Worm (Caenorhabditis elegans): ENCODE results near the gene actl-1.

Gene actl-1

DNA sequence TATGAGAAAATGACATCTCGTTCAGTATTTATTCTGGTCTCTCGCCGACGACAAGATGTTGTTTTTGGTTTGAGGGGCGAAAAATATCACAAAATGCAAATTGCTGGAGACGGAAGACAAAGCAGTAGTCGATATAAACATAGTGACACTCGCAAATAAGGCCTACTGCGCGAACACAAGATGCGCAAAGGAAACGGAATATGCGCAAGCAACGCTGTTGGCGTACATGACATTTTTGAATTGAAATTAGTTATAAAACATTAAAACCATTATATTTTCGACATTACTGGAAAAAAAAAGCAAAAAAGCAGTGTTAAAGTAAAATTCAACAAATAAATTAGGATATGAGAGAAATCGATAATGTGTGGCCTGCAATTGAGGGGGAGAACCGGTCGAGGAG, 5.4 kb upstream of the actl-1 start, which contains the start of gene cdf-1 (continued):
- peak; percentile 21 for TF ChIP-seq ceh-31 (tag; optimal IDR thresholded peaks at IDR 0.05)
- no peak for TF ChIP-seq ama-1 (optimal IDR thresholded peaks at IDR 0.05)
- TF ChIP-seq mec-3 (tag; optimal IDR thresholded peaks at IDR 0.05; ENCODE audit: borderline replicate concordance), result no peak
- no peak for TF ChIP-seq tbx-2 (tag; optimal IDR thresholded peaks at IDR 0.05)

DNA sequence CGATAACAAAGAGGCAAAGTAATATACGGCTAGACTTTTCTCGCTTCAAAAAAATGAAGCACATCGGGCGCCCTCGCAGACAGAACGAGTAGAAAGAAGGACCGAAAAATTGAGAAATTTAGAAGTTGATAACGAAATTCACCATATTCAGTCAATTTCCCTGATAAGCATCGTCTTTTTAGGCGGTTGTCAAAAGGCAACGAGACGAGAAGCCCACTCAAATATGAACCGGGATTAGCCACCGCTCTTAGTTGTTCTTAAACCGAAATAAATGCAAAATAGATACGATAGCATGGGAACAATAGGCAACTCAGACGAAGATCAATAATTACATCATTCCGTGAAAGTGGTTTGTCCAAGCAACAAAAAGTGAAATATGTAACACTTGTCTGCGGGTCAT, 3.5 kb upstream of the actl-1 start:
- TF ChIP-seq madf-2 (tag; optimal IDR thresholded peaks at IDR 0.05) (no peak), ceh-19 (GFP tag; optimal IDR thresholded peaks at IDR 0.05) (no peak), rnt-1 (tag; optimal IDR thresholded peaks at IDR 0.05) (no peak), elt-2 (tag; optimal IDR thresholded peaks at IDR 0.05) (no peak), ceh-18 (tag; optimal IDR thresholded peaks at IDR 0.05) (no peak), zip-5 (tag; optimal IDR thresholded peaks at IDR 0.05) (no peak), hlh-15 (tag; optimal IDR thresholded peaks at IDR 0.05) (no peak), nhr-232 (tag; optimal IDR thresholded peaks at IDR 0.05) (no peak), hlh-6 (tag; optimal IDR thresholded peaks at IDR 0.05) (no peak), ceh-31 (tag; optimal IDR thresholded peaks at IDR 0.05) (no peak), tbx-2 (tag; optimal IDR thresholded peaks at IDR 0.05) (no peak), pag-3 (tag; optimal IDR thresholded peaks at IDR 0.05; ENCODE audit: borderline replicate concordance) (no peak), ama-1 (optimal IDR thresholded peaks at IDR 0.05) (no peak), ceh-24 (tag; optimal IDR thresholded peaks at IDR 0.05) (no peak), mec-3 (tag; optimal IDR thresholded peaks at IDR 0.05; ENCODE audit: borderline replicate concordance) (no peak)

DNA sequence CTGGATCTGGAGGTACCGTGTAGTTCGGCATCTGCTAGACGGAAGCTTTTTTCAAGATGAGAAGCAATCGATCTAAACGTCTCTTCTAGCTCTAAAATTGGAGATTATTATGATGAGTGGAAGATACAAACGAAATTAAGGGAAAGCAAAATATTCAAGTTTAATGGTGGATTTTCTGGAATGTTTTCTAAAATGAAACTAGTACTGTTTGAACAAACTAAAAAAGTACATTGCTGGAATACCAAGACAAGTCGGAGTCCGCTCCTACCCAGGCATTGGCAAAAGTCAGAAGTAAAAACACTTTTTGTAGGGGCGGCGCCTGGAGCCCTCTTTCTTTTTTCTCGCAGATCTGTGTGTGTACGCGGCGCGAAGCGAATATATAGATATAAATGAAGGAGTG, 14.9 kb downstream of the actl-1 start, which contains the start of gene gar-1:
Gene gar-1 (minus strand): TSS at position 101 of the 400 bp plus-strand sequence.
- TF ChIP-seq ama-1 (optimal IDR thresholded peaks at IDR 0.05), result no peak
- TF ChIP-seq sox-2 (GFP tag; IDR thresholded peaks at IDR 0.05), result no peak
- TF ChIP-seq F13H6.1 (tag; optimal IDR thresholded peaks at IDR 0.05), result no peak
- no peak for TF ChIP-seq ceh-22 (tag; optimal IDR thresholded peaks at IDR 0.05)
- TF ChIP-seq ceh-24 (tag; optimal IDR thresholded peaks at IDR 0.05), result no peak
- no peak for TF ChIP-seq sdc-2 (tag; optimal IDR thresholded peaks at IDR 0.05)
- TF ChIP-seq dmd-4 (tag; optimal IDR thresholded peaks at IDR 0.05; ENCODE audit: borderline replicate concordance), result no peak
- no peak for TF ChIP-seq elt-4 (tag; optimal IDR thresholded peaks at IDR 0.05)
- TF ChIP-seq nhr-232 (tag; optimal IDR thresholded peaks at IDR 0.05), result no peak
- no peak for TF ChIP-seq fkh-6 (tag; optimal IDR thresholded peaks at IDR 0.05)
- TF ChIP-seq ceh-6 (GFP tag; optimal IDR thresholded peaks at IDR 0.05), result no peak
- no peak for TF ChIP-seq C08G9.2 (tag; optimal IDR thresholded peaks at IDR 0.05)
- no peak for TF ChIP-seq ceh-30 (tag; optimal IDR thresholded peaks at IDR 0.05)
- TF ChIP-seq K09A11.1 (tag; optimal IDR thresholded peaks at IDR 0.05; ENCODE audit: insufficient read depth), result no peak
- TF ChIP-seq ceh-2 (tag; optimal IDR thresholded peaks at IDR 0.05), result no peak
- no peak for TF ChIP-seq hlh-6 (tag; optimal IDR thresholded peaks at IDR 0.05)
- TF ChIP-seq ceh-18 (tag; optimal IDR thresholded peaks at IDR 0.05), result no peak
- no peak for TF ChIP-seq C38D4.7 (GFP tag; optimal IDR thresholded peaks at IDR 0.05)

DNA sequence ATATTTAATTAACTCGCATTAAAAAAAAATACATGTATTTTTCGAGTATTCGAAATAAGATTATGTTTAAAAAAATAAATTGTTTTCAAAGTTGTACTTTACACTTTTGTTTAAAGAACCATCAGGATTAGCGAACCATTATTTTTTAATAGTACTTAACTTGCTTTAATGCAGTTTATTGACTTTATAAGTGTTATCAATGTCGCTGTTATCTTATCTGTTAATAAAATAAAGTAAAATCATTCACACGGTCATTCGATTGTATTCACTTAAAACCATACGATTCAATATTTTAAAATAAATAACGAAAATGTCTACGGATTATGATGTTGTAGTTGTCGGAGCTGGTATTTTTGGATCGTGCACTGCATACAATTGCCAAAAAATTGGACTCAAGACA, 23.1 kb downstream of the actl-1 start, which contains the start of gene C15B12.1:
Gene C15B12.1 (plus strand): TSS at position 271 of the 400 bp plus-strand sequence.
- TF ChIP-seq syd-9 (tag; optimal IDR thresholded peaks at IDR 0.05) (no peak), elt-2 (tag; optimal IDR thresholded peaks at IDR 0.05) (peak; percentile 59)

DNA sequence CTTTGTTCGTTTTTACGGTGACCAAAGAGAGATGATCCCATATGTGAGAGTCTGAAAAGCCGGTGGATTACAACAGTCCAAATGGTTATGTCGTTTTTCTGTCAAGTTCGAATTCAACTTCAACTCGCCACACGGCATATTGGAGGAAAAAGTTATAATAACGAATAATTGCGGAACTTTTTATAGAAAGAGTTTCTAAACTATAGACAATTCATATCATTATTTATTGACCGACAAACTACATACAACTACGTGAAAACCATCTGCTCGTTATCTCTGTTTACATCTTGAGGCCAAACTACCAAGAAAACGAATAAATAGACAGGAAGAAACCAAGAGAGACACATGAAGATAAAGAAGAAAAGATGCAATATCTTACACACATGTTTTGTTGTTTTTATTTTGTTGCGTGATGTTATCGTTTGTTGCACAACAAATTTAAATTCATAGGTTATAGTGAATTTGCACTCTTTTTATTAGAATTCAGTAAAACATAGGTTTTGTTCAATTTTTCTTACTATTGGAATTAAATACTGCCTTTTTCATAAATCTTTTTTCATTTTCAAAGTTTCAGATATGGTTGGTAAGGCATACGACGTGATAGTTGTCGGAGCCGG, 25.8 kb downstream of the actl-1 start, which contains the start of the genes C15B12.4 and C15B12.8:
Gene C15B12.4 (minus strand): TSS at position 51 of the 617 bp plus-strand sequence.
Gene C15B12.8 (plus strand): TSS at position 567 of the 617 bp plus-strand sequence.
- TF ChIP-seq elt-2 (tag; optimal IDR thresholded peaks at IDR 0.05) (peak; percentile 54), unc-55 (GFP tag; optimal IDR thresholded peaks at IDR 0.05) (no peak), ceh-31 (tag; optimal IDR thresholded peaks at IDR 0.05) (no peak), lin-11 (tag; optimal IDR thresholded peaks at IDR 0.05) (no peak), ceh-14 (tag; optimal IDR thresholded peaks at IDR 0.05) (no peak), F13H6.1 (tag; optimal IDR thresholded peaks at IDR 0.05) (no peak), madf-2 (tag; optimal IDR thresholded peaks at IDR 0.05) (no peak)

Data from whole organism, late embryonic.